Fruit fly (Drosophila melanogaster) whole organism, embryonic: ENCODE data around the gene Tsp29Fa.

ENCODE experiments used
- Aef1 ChIP-seq: fragments of 200-800 bp; sonication (Bioruptor generic); IDR thresholded peaks from 3 replicates; pipeline ENCODE4 v1.3.6; 2022; ENCODE audit warnings: missing biosample characterization, missing genetic modification characterization
- Asciz ChIP-seq: fragments of 200-800 bp; sonication (Bioruptor generic); optimal IDR thresholded peaks from 2 replicates; lab custom pipeline; 2017; ENCODE audit warnings: missing biosample characterization, mild to moderate bottlenecking, missing genetic modification characterization, missing genetic modification reagents
- CG1024 ChIP-seq: fragments of 200-800 bp; sonication (Bioruptor generic); IDR thresholded peaks from 2 replicates; pipeline ENCODE4 v1.3.6; 2022; ENCODE audit warnings: missing biosample characterization, missing genetic modification characterization
- CG12104 ChIP-seq: fragments of 200-800 bp; sonication (Bioruptor generic); optimal IDR thresholded peaks from 3 replicates; lab custom pipeline; 2016; ENCODE audit warnings: missing biosample characterization, missing genetic modification characterization
- CG1233 ChIP-seq: fragments of 200-800 bp; sonication (Bioruptor generic); optimal IDR thresholded peaks from 4 replicates; lab custom pipeline; 2018; ENCODE audit warnings: missing biosample characterization, mild to moderate bottlenecking, missing genetic modification characterization
- CG15011 ChIP-seq: fragments of 200-800 bp; sonication (Bioruptor generic); optimal IDR thresholded peaks from 3 replicates; lab custom pipeline; 2018; ENCODE audit warnings: missing biosample characterization, mild to moderate bottlenecking, missing genetic modification characterization
- CG15479 ChIP-seq: fragments of 200-800 bp; sonication (Bioruptor generic); optimal IDR thresholded peaks from 3 replicates; lab custom pipeline; 2019; ENCODE audit warnings: missing biosample characterization, mild to moderate bottlenecking, missing genetic modification characterization, moderate library complexity
- CG16779 ChIP-seq: fragments of 200-800 bp; sonication (Bioruptor generic); IDR thresholded peaks from 2 replicates; pipeline ENCODE4 v1.3.6; 2022; ENCODE audit warnings: missing biosample characterization, missing genetic modification characterization
- CG16863 ChIP-seq: fragments of 200-800 bp; sonication (Bioruptor generic); optimal IDR thresholded peaks from 3 replicates; lab custom pipeline; 2016; ENCODE audit warnings: missing biosample characterization, missing genetic modification characterization
- CG17328 ChIP-seq: fragments of 200-800 bp; sonication (Bioruptor generic); IDR thresholded peaks from 2 replicates; pipeline ENCODE4 v1.3.6; 2022; ENCODE audit warnings: missing biosample characterization, missing genetic modification characterization
- CG17568 ChIP-seq: fragments of 200-800 bp; sonication (Bioruptor generic); optimal IDR thresholded peaks from 2 replicates; lab custom pipeline; 2018; ENCODE audit warnings: missing biosample characterization, mild to moderate bottlenecking, missing genetic modification characterization, moderate library complexity
- CG17829 ChIP-seq: fragments of 200-800 bp; optimal IDR thresholded peaks from 2 replicates; lab custom pipeline; 2019; ENCODE audit warnings: missing biosample characterization, mild to moderate bottlenecking, missing genetic modification characterization, moderate library complexity
- CG1832 ChIP-seq: fragments of 200-800 bp; sonication (Bioruptor generic); optimal IDR thresholded peaks from 2 replicates; lab custom pipeline; 2017; ENCODE audit warnings: missing biosample characterization, mild to moderate bottlenecking, missing genetic modification characterization, inconsistent platforms
- CG2875 ChIP-seq: fragments of 200-800 bp; sonication (Bioruptor generic); optimal IDR thresholded peaks from 2 replicates; lab custom pipeline; 2017; ENCODE audit warnings: missing biosample characterization, mild to moderate bottlenecking, missing genetic modification characterization, missing genetic modification reagents
- CG4360 ChIP-seq: fragments of 200-800 bp; sonication (Bioruptor generic); IDR thresholded peaks from 2 replicates; pipeline ENCODE4 v1.3.6; 2022; ENCODE audit warnings: missing biosample characterization, missing genetic modification characterization
- CG6272 ChIP-seq: fragments of 200-800 bp; sonication (Bioruptor generic); IDR thresholded peaks from 2 replicates; pipeline ENCODE4 v1.3.6; 2022; ENCODE audit warnings: missing biosample characterization, missing genetic modification characterization
- CG6765 ChIP-seq: fragments of 200-800 bp; sonication (Bioruptor generic); optimal IDR thresholded peaks from 3 replicates; lab custom pipeline; 2017; ENCODE audit warnings: missing biosample characterization, mild to moderate bottlenecking, missing genetic modification characterization
- CG7987 ChIP-seq: fragments of 200-800 bp; sonication (Bioruptor generic); optimal IDR thresholded peaks from 2 replicates; lab custom pipeline; 2018; ENCODE audit warnings: missing biosample characterization, mild to moderate bottlenecking, missing genetic modification characterization, moderate library complexity
- CG8924 ChIP-seq: fragments of 200-800 bp; optimal IDR thresholded peaks from 3 replicates; lab custom pipeline; 2019; ENCODE audit warnings: missing biosample characterization, mild to moderate bottlenecking, missing genetic modification characterization, moderate library complexity
- CG9727 ChIP-seq: fragments of 200-800 bp; sonication (Bioruptor generic); optimal IDR thresholded peaks from 3 replicates; lab custom pipeline; 2017; ENCODE audit warnings: missing biosample characterization, mild to moderate bottlenecking, missing genetic modification characterization
- D19A ChIP-seq: fragments of 200-800 bp; optimal IDR thresholded peaks from 3 replicates; lab custom pipeline; 2019; ENCODE audit warnings: missing biosample characterization, mild to moderate bottlenecking, missing genetic modification characterization, moderate library complexity
- ERR ChIP-seq: fragments of 200-800 bp; sonication (Bioruptor generic); optimal IDR thresholded peaks from 2 replicates; lab custom pipeline; 2016; ENCODE audit warnings: missing biosample characterization, missing genetic modification characterization
- Eip74EF ChIP-seq, 2 experiments: fragments of 200-800 bp in 1 of 2; fragments of >200 bp in 1 of 2; sonication (Bioruptor generic) in 1 of 2; optimal IDR thresholded peaks; 2 replicates each; lab custom pipeline; 2017 to 2019; ENCODE audit warnings: missing biosample characterization in 2 of 2, missing genetic modification characterization in 2 of 2, mild to moderate bottlenecking in 1 of 2, moderate library complexity in 1 of 2
- Elba2 ChIP-seq: fragments of 200-800 bp; sonication (Bioruptor generic); optimal IDR thresholded peaks from 3 replicates; lab custom pipeline; 2016; ENCODE audit warnings: missing biosample characterization, missing genetic modification characterization
- Gug ChIP-seq: fragments of 200-800 bp; sonication (Bioruptor generic); IDR thresholded peaks from 4 replicates; pipeline ENCODE4 v1.3.6; 2022; ENCODE audit warnings: missing biosample characterization, missing genetic modification characterization
- Hmx ChIP-seq: fragments of 200-800 bp; sonication (Bioruptor generic); optimal IDR thresholded peaks from 2 replicates; lab custom pipeline; 2016; ENCODE audit warnings: missing biosample characterization, missing genetic modification characterization
- Hr78 ChIP-seq, 2 experiments: fragments of 200-800 bp in 1 of 2; fragments of >200 bp in 1 of 2; sonication (Bioruptor generic) in 1 of 2; optimal IDR thresholded peaks; 2 replicates each; lab custom pipeline; 2017 to 2019; ENCODE audit warnings: missing biosample characterization in 2 of 2, missing genetic modification characterization in 2 of 2, mild to moderate bottlenecking in 1 of 2, moderate library complexity in 1 of 2
- Jarid2 ChIP-seq: fragments of 200-800 bp; sonication (Bioruptor generic); optimal IDR thresholded peaks from 3 replicates; lab custom pipeline; 2017; ENCODE audit warnings: mild to moderate bottlenecking, missing biosample characterization, missing genetic modification reagents, missing genetic modification characterization
- Lpt ChIP-seq: fragments of >200 bp; optimal IDR thresholded peaks from 2 replicates; lab custom pipeline; 2018; ENCODE audit warnings: missing biosample characterization, missing genetic modification characterization
- MESR4 ChIP-seq: fragments of 200-800 bp; sonication (Bioruptor generic); optimal IDR thresholded peaks from 2 replicates; lab custom pipeline; 2018; ENCODE audit warnings: missing biosample characterization, mild to moderate bottlenecking, missing genetic modification characterization, moderate library complexity
- NFAT ChIP-seq: fragments of 200-800 bp; sonication (Bioruptor generic); IDR thresholded peaks from 2 replicates; pipeline ENCODE4 v1.3.6; 2022; ENCODE audit warnings: missing biosample characterization, missing genetic modification characterization
- aop ChIP-seq: fragments of 200-800 bp; sonication (Bioruptor generic); IDR thresholded peaks from 2 replicates; pipeline ENCODE4 v1.3.6; 2022; ENCODE audit warnings: missing biosample characterization, missing genetic modification characterization
- ase ChIP-seq: fragments of 200-800 bp; sonication (Bioruptor generic); IDR thresholded peaks from 3 replicates; pipeline ENCODE4 v1.3.6; 2022; ENCODE audit warnings: missing biosample characterization, missing genetic modification characterization
- bowl ChIP-seq: fragments of 200-800 bp; sonication (Bioruptor generic); IDR thresholded peaks from 2 replicates; pipeline ENCODE4 v1.3.6; 2022; ENCODE audit warnings: missing biosample characterization, missing genetic modification characterization
- chif ChIP-seq, 2 experiments: fragments of 200-800 bp; sonication (Bioruptor generic); optimal IDR thresholded peaks; 3 replicates each; lab custom pipeline; 2016; ENCODE audit warnings: missing biosample characterization in 2 of 2, missing genetic modification characterization in 2 of 2
- cwo ChIP-seq: fragments of 200-800 bp; sonication (Bioruptor generic); optimal IDR thresholded peaks from 3 replicates; lab custom pipeline; 2017; ENCODE audit warnings: missing biosample characterization, missing genetic modification characterization, mild to moderate bottlenecking, moderate library complexity, missing genetic modification reagents
- dimm ChIP-seq: fragments of 200-800 bp; sonication (Bioruptor generic); IDR thresholded peaks from 2 replicates; pipeline ENCODE4 v1.3.6; 2022; ENCODE audit warnings: missing biosample characterization, missing genetic modification characterization
- fd102C ChIP-seq: fragments of 200-800 bp; sonication (Bioruptor generic); optimal IDR thresholded peaks from 2 replicates; lab custom pipeline; 2018; ENCODE audit warnings: missing biosample characterization, mild to moderate bottlenecking, missing genetic modification characterization, moderate library complexity
- hb ChIP-seq: fragments of 200-800 bp; sonication (Bioruptor generic); IDR thresholded peaks from 3 replicates; pipeline ENCODE4 v1.3.6; 2022; ENCODE audit warnings: missing biosample characterization, missing genetic modification characterization; ENCODE audit not compliant: partially characterized antibody
- her ChIP-seq: fragments of 200-800 bp; sonication (Bioruptor generic); optimal IDR thresholded peaks from 2 replicates; lab custom pipeline; 2016; ENCODE audit warnings: missing biosample characterization, missing genetic modification characterization
- insv ChIP-seq, 2 experiments: fragments of 200-800 bp; sonication (Bioruptor generic); optimal IDR thresholded peaks; 3 replicates each; lab custom pipeline; 2016 to 2018; ENCODE audit warnings: missing biosample characterization in 2 of 2, missing genetic modification characterization in 2 of 2
- lmd ChIP-seq: fragments of 200-800 bp; sonication (Bioruptor generic); IDR thresholded peaks from 2 replicates; pipeline ENCODE4 v1.3.6; 2022; ENCODE audit warnings: missing biosample characterization, missing genetic modification characterization
- mam ChIP-seq: fragments of 200-800 bp; sonication (Bioruptor generic); optimal IDR thresholded peaks from 3 replicates; lab custom pipeline; 2016; ENCODE audit warnings: missing biosample characterization, missing genetic modification characterization
- run ChIP-seq: fragments of 200-800 bp; sonication (Bioruptor generic); optimal IDR thresholded peaks from 3 replicates; lab custom pipeline; 2018; ENCODE audit warnings: missing biosample characterization, mild to moderate bottlenecking, missing genetic modification characterization
- salm ChIP-seq: fragments of 200-800 bp; sonication (Bioruptor generic); optimal IDR thresholded peaks from 2 replicates; lab custom pipeline; 2018; ENCODE audit warnings: missing biosample characterization, mild to moderate bottlenecking, missing genetic modification characterization
- shn ChIP-seq: fragments of 200-800 bp; sonication (Bioruptor generic); optimal IDR thresholded peaks from 3 replicates; lab custom pipeline; 2016; ENCODE audit warnings: missing biosample characterization, missing genetic modification characterization
- slbo ChIP-seq: fragments of 200-800 bp; sonication (Bioruptor generic); IDR thresholded peaks from 2 replicates; pipeline ENCODE4 v1.3.6; 2022; ENCODE audit warnings: missing biosample characterization, missing genetic modification characterization
- sqz ChIP-seq: fragments of 200-800 bp; sonication (Bioruptor generic); optimal IDR thresholded peaks from 3 replicates; lab custom pipeline; 2018; ENCODE audit warnings: missing biosample characterization, mild to moderate bottlenecking, missing genetic modification characterization
- tin ChIP-seq: fragments of 200-800 bp; sonication (Bioruptor generic); optimal IDR thresholded peaks from 3 replicates; lab custom pipeline; 2016; ENCODE audit warnings: missing biosample characterization, missing genetic modification characterization
- ttk ChIP-seq: fragments of 200-800 bp; sonication (Bioruptor generic); IDR thresholded peaks from 2 replicates; pipeline ENCODE4 v2.1.2; 2022; ENCODE audit warnings: missing biosample characterization, missing genetic modification characterization

Tsp29Fa gene

DNA sequence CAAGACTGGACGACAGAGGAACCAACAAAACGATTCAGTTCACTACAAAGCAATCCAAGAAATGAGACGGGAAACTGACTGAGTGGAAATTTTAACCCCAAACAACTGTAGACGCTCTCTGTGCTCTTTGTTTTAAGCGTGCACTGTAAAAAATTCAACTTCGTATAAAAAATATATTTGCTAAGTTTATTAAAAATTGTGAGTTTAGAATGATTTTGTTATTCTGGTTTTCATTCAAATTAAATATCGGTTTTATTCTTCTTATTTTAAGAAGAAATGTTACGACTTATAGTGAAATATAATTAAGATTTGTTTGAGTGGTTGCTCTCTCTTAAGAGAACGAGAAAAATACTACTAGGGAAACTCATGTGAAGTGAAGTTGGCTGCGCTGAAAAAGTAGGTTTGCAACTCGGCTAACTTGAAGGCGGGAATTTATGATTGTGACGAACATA lies 24.3 kb downstream of the Tsp29Fa start (continued):
- TF ChIP-seq cwo (GFP tag; lab: Kevin White, UChicago) (peak; percentile 80), ERR (GFP tag; lab: Kevin White, UChicago) (peak; percentile 79), chif (GFP tag; optimal IDR thresholded peaks at IDR 0.05; lab: Kevin White, UChicago) (peak; percentile 90 to 94), CG4360 (peak; percentile 84), Aef1 (GFP tag; lab: Robert Waterston, UW) (peak; percentile 98), CG16779 (GFP tag; lab: Robert Waterston, UW) (peak; percentile 90), MESR4 (GFP tag; lab: Kevin White, UChicago) (peak; percentile 42), Asciz (GFP tag; lab: Kevin White, UChicago) (peak; percentile 89), CG1832 (GFP tag; lab: Kevin White, UChicago) (no peak), ttk (GFP tag; lab: Robert Waterston, UW) (peak; percentile 97), D19A (peak; percentile 96), Jarid2 (GFP tag; lab: Kevin White, UChicago) (peak; percentile 63), CG17568 (GFP tag; lab: Kevin White, UChicago) (peak; percentile 88), CG7987 (GFP tag; lab: Kevin White, UChicago) (peak; percentile 91), Gug (peak; percentile 91), Hr78 (GFP tag; optimal IDR thresholded peaks at IDR 0.05; lab: Kevin White, UChicago) (peak in 1 of 2 experiments; percentile 95), lmd (peak; percentile 97), CG15479 (GFP tag; lab: Kevin White, UChicago) (peak; percentile 3), insv (GFP tag; optimal IDR thresholded peaks at IDR 0.05; lab: Kevin White, UChicago) (peak in 1 of 2 experiments; percentile 46), shn (GFP tag; lab: Kevin White, UChicago) (peak; percentile 75), CG6765 (GFP tag; lab: Kevin White, UChicago) (peak; percentile 78), CG15011 (GFP tag; lab: Kevin White, UChicago) (peak; percentile 83), CG1233 (GFP tag; lab: Kevin White, UChicago) (peak; percentile 89), Lpt (no peak), ase (GFP tag; lab: Robert Waterston, UW) (peak; percentile 96), dimm (GFP tag; lab: Robert Waterston, UW) (peak; percentile 97), bowl (GFP tag; lab: Robert Waterston, UW) (peak; percentile 97), CG17328 (GFP tag; lab: Robert Waterston, UW) (peak; percentile 99), slbo (GFP tag; lab: Robert Waterston, UW) (peak; percentile 98), mam (GFP tag; lab: Kevin White, UChicago) (peak; percentile 96), CG17829 (peak; percentile 96), salm (tag; lab: Kevin White, UChicago) (peak; percentile 81), CG12104 (peak; percentile 83), CG1024 (peak; percentile 94), aop (GFP tag; lab: Robert Waterston, UW) (peak; percentile 79), her (GFP tag; lab: Kevin White, UChicago) (peak; percentile 83), CG8924 (tag; lab: Kevin White, UChicago) (peak; percentile 97), NFAT (GFP tag; lab: Robert Waterston, UW) (peak; percentile 90), CG2875 (GFP tag; lab: Kevin White, UChicago) (peak; percentile 89), CG9727 (GFP tag; lab: Kevin White, UChicago) (peak; percentile 96), fd102C (GFP tag; lab: Kevin White, UChicago) (peak; percentile 93), Eip74EF (GFP tag; optimal IDR thresholded peaks at IDR 0.05; lab: Kevin White, UChicago) (peak in 1 of 2 experiments; percentile 91), Hmx (peak; percentile 81), CG6272 (GFP tag; lab: Robert Waterston, UW) (peak; percentile 97), sqz (peak; percentile 47), tin (peak; percentile 93), CG16863 (GFP tag; lab: Kevin White, UChicago) (peak; percentile 91), hb (GFP tag; lab: Robert Waterston, UW) (no peak), run (tag; lab: Kevin White, UChicago) (peak; percentile 98), Elba2 (peak; percentile 58)
